Fruit fly (Drosophila melanogaster) whole organism, pupa: ENCODE results near the gene grk.

ENCODE experiments used
- CG10348 ChIP-seq: fragments of 200-800 bp; sonication (Bioruptor generic); IDR thresholded peaks from 2 replicates; pipeline ENCODE4 v1.3.6; 2022; ENCODE audit warnings: missing biosample characterization, missing genetic modification characterization
- CG12605 ChIP-seq: fragments of 200-800 bp; sonication (Bioruptor generic); IDR thresholded peaks from 2 replicates; pipeline ENCODE4 v1.3.6; 2022; ENCODE audit warnings: missing biosample characterization, missing genetic modification characterization
- CG13204 ChIP-seq: fragments of 200-800 bp; sonication (Bioruptor generic); optimal IDR thresholded peaks from 2 replicates; lab custom pipeline; 2018; ENCODE audit warnings: missing biosample characterization, mild to moderate bottlenecking, missing genetic modification characterization, moderate library complexity
- CG15710 ChIP-seq: fragments of 200-800 bp; sonication (Bioruptor generic); optimal IDR thresholded peaks from 2 replicates; lab custom pipeline; 2018; ENCODE audit warnings: missing biosample characterization, mild to moderate bottlenecking, missing genetic modification characterization, moderate library complexity
- CG34367 ChIP-seq: fragments of 200-800 bp; sonication (Bioruptor generic); optimal IDR thresholded peaks from 2 replicates; lab custom pipeline; 2018; ENCODE audit warnings: missing biosample characterization, mild to moderate bottlenecking, missing genetic modification characterization
- EcR ChIP-seq: fragments of 200-800 bp; sonication (Bioruptor generic); optimal IDR thresholded peaks from 3 replicates; lab custom pipeline; 2019; ENCODE audit warnings: missing biosample characterization, missing genetic modification characterization, mild to moderate bottlenecking, moderate library complexity, missing genetic modification reagents
- Ets98B ChIP-seq: fragments of 200-800 bp; sonication (Bioruptor generic); IDR thresholded peaks from 2 replicates; pipeline ENCODE4 v1.3.6; 2022; ENCODE audit warnings: missing biosample characterization, missing genetic modification characterization
- Snoo ChIP-seq: fragments of 200-800 bp; sonication (Bioruptor generic); optimal IDR thresholded peaks from 3 replicates; lab custom pipeline; 2017; ENCODE audit warnings: missing biosample characterization, mild to moderate bottlenecking, missing genetic modification characterization, inconsistent platforms

DNA sequence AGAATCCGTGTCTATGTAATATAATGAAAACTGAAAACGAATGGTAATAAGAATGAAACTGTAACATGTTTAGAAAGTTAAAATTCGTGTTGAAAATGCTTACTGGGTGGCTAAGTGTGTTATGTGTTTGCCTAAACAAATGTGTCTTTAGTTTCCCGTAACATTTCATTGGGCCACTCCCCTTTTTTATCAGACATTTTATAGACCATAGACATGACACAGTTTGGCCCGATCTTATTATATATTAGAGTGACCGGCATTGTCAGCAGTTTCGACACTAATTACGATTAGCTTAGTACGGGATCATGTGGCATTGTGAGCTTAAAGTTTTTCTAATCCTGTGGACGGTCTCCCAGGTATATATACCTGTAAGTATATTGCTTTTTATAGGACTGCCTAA is 43.7 kb upstream of the grk start, which contains the start of gene CheA29a:
- no peak for TF ChIP-seq Ets98B (GFP tag; lab: Robert Waterston, UW)
- TF ChIP-seq CG10348, result no peak
- TF ChIP-seq Snoo, result no peak
- TF ChIP-seq CG15710 (tag; lab: Kevin White, UChicago), result no peak
- no peak for TF ChIP-seq CG12605
- no peak for TF ChIP-seq CG34367 (tag; lab: Kevin White, UChicago)
- TF ChIP-seq EcR (GFP tag; lab: Kevin White, UChicago), result no peak
- no peak for TF ChIP-seq CG13204 (GFP tag; lab: Kevin White, UChicago)
